Fruit fly (Drosophila melanogaster) whole organism, embryonic: ENCODE results near the gene IKKepsilon.

Experiments
- CG18262 ChIP-seq: fragments of 200-800 bp; optimal IDR thresholded peaks from 3 replicates; lab custom pipeline; 2019; ENCODE audit warnings: missing biosample characterization, mild to moderate bottlenecking, missing genetic modification characterization, moderate library complexity
- CG1832 ChIP-seq: fragments of 200-800 bp; sonication (Bioruptor generic); optimal IDR thresholded peaks from 2 replicates; lab custom pipeline; 2017; ENCODE audit warnings: missing biosample characterization, mild to moderate bottlenecking, missing genetic modification characterization, inconsistent platforms
- CG33557 ChIP-seq: fragments of 200-800 bp; sonication (Bioruptor generic); optimal IDR thresholded peaks from 2 replicates; lab custom pipeline; 2019; ENCODE audit warnings: missing biosample characterization, mild to moderate bottlenecking, missing genetic modification characterization, moderate library complexity
- CG9727 ChIP-seq: fragments of 200-800 bp; sonication (Bioruptor generic); optimal IDR thresholded peaks from 3 replicates; lab custom pipeline; 2017; ENCODE audit warnings: missing biosample characterization, mild to moderate bottlenecking, missing genetic modification characterization
- CG9797 ChIP-seq: fragments of 200-800 bp; sonication (Bioruptor generic); optimal IDR thresholded peaks from 3 replicates; lab custom pipeline; 2018; ENCODE audit warnings: missing biosample characterization, mild to moderate bottlenecking, missing genetic modification characterization
- Doc2 ChIP-seq: fragments of 200-800 bp; sonication (Bioruptor generic); IDR thresholded peaks from 2 replicates; pipeline ENCODE4 v1.3.6; 2022; ENCODE audit warnings: missing biosample characterization, missing genetic modification characterization
- Lpt ChIP-seq: fragments of >200 bp; optimal IDR thresholded peaks from 2 replicates; lab custom pipeline; 2018; ENCODE audit warnings: missing biosample characterization, missing genetic modification characterization
- amos ChIP-seq: fragments of 200-800 bp; sonication (Bioruptor generic); IDR thresholded peaks from 2 replicates; pipeline ENCODE4 v1.3.6; 2022; ENCODE audit warnings: missing biosample characterization, missing genetic modification characterization; ENCODE audit not compliant: partially characterized antibody
- croc ChIP-seq: fragments of 200-800 bp; sonication (Bioruptor generic); conservative IDR thresholded peaks from 3 replicates; pipeline ENCODE4 v1.3.6; 2022; ENCODE audit warnings: missing biosample characterization, missing genetic modification characterization
- gce ChIP-seq: fragments of 200-800 bp; sonication (Bioruptor generic); IDR thresholded peaks from 3 replicates; pipeline ENCODE4 v1.3.6; 2022; ENCODE audit warnings: missing biosample characterization, missing genetic modification characterization
- lov ChIP-seq, 2 experiments: fragments of 200-800 bp in 1 of 2; fragments of >200 bp in 1 of 2; sonication (Bioruptor generic) in 1 of 2; IDR thresholded peaks in 1 of 2; optimal IDR thresholded peaks in 1 of 2; 2 replicates in 1 of 2; 3 replicates in 1 of 2; pipeline versions ENCODE4 v1.3.6 to Lab custom; 2017 to 2022; ENCODE audit warnings: missing biosample characterization in 1 of 2, missing genetic modification characterization in 1 of 2

- no peak for TF ChIP-seq CG1832 (GFP tag; lab: Kevin White, UChicago)
- no peak for TF ChIP-seq CG9797 (GFP tag; lab: Kevin White, UChicago)
- TF ChIP-seq amos (GFP tag; lab: Robert Waterston, UW): no peak
- no peak for TF ChIP-seq CG9727 (GFP tag; lab: Kevin White, UChicago)
- TF ChIP-seq lov (optimal IDR thresholded peaks at IDR 0.05; lab: Kevin White, UChicago): no peak
- no peak for TF ChIP-seq lov (GFP tag; IDR thresholded peaks at IDR 0.05; lab: Robert Waterston, UW)
- TF ChIP-seq Lpt (GFP tag; lab: Kevin White, UChicago): no peak
- no peak for TF ChIP-seq Doc2 (GFP tag; lab: Robert Waterston, UW)
- no peak for TF ChIP-seq croc (GFP tag; lab: Robert Waterston, UW)
- no peak for TF ChIP-seq CG18262
- TF ChIP-seq gce (GFP tag; lab: Robert Waterston, UW): no peak
- TF ChIP-seq CG33557: no peak
Observed at dm6 chr2L:20639821-20640220, 36.0 kb upstream of the IKKepsilon start, which contains the start of gene CG31680.
